Worm (Caenorhabditis elegans) whole organism, young adult: ENCODE data around the gene acs-21.

Experiments used
- B0019.2 ChIP-seq: fragments of 200-800 bp; sonication (Bioruptor generic); conservative IDR thresholded peaks from 2 replicates; pipeline ENCODE4 v1.3.6; 2022; ENCODE audit warnings: missing genetic modification reagents, missing genetic modification characterization, missing compliant biosample characterization
- ama-1 ChIP-seq, 3 experiments: fragments of 150-350 bp in 1 of 3; sonication (generic microtip) in 2 of 3; optimal IDR thresholded peaks; 2 replicates each; lab custom pipeline; 2014 to 2018; ENCODE audit warnings: missing biosample characterization in 2 of 3, missing genetic modification characterization in 2 of 3, missing genetic modification reagents in 2 of 3
- attf-6 ChIP-seq: fragments of 200-800 bp; sonication (Bioruptor generic); IDR thresholded peaks from 2 replicates; pipeline ENCODE4 v1.3.6; 2022; ENCODE audit warnings: missing genetic modification reagents, missing genetic modification characterization, missing compliant biosample characterization
- bed-2 ChIP-seq: fragments of 200-800 bp; sonication (Bioruptor generic); IDR thresholded peaks from 2 replicates; pipeline ENCODE4 v1.3.6; 2022; ENCODE audit warnings: missing genetic modification reagents, missing genetic modification characterization, missing compliant biosample characterization
- ceh-79 ChIP-seq: sonication (generic microtip); optimal IDR thresholded peaks from 2 replicates; lab custom pipeline; 2017; ENCODE audit warnings: mild to moderate bottlenecking, missing genetic modification characterization, missing compliant biosample characterization
- egl-18 ChIP-seq: fragments of 200-800 bp; sonication (Bioruptor generic); IDR thresholded peaks from 2 replicates; pipeline ENCODE4 v1.3.6; 2022; ENCODE audit warnings: missing genetic modification reagents, missing genetic modification characterization, missing compliant biosample characterization
- egrh-3 ChIP-seq: fragments of 200-800 bp; sonication (Bioruptor generic); IDR thresholded peaks from 2 replicates; pipeline ENCODE4 v1.3.6; 2022; ENCODE audit warnings: missing genetic modification reagents, missing genetic modification characterization, missing compliant biosample characterization
- hlh-12 ChIP-seq: sonication (generic microtip); optimal IDR thresholded peaks from 2 replicates; lab custom pipeline; 2016; ENCODE audit warnings: missing genetic modification characterization, missing compliant biosample characterization
- hmg-20 ChIP-seq: fragments of 200-800 bp; sonication (Bioruptor generic); IDR thresholded peaks from 2 replicates; pipeline ENCODE4 v1.3.6; 2022; ENCODE audit warnings: missing genetic modification reagents, missing genetic modification characterization, missing compliant biosample characterization
- lin-35 ChIP-seq, 3 experiments: fragments of 150-350 bp in 2 of 3; sonication (generic microtip) in 1 of 3; optimal IDR thresholded peaks; 2 replicates each; lab custom pipeline; 2014 to 2018; ENCODE audit warnings: missing biosample characterization in 3 of 3, missing genetic modification characterization in 3 of 3, missing genetic modification reagents in 3 of 3
- lsy-27 ChIP-seq: sonication (generic microtip); optimal IDR thresholded peaks from 2 replicates; lab custom pipeline; 2017; ENCODE audit warnings: missing genetic modification characterization, mild to moderate bottlenecking, missing compliant biosample characterization, antibody characterized with exemption, missing genotype, borderline replicate concordance; ENCODE audit not compliant: insufficient read depth
- madf-10 ChIP-seq: sonication (generic microtip); optimal IDR thresholded peaks from 2 replicates; lab custom pipeline; 2016; ENCODE audit warnings: mild to moderate bottlenecking, missing genetic modification characterization, missing compliant biosample characterization
- nfya-1 ChIP-seq: sonication (generic microtip); optimal IDR thresholded peaks from 2 replicates; lab custom pipeline; 2017; ENCODE audit warnings: antibody characterized with exemption, missing compliant biosample characterization, missing genetic modification characterization, borderline replicate concordance; ENCODE audit not compliant: insufficient read depth
- pha-4 ChIP-seq: fragments of 150-350 bp; sonication (generic microtip); optimal IDR thresholded peaks from 2 replicates; lab custom pipeline; 2014; ENCODE audit warnings: missing biosample characterization, missing genetic modification reagents, missing genetic modification characterization
- sdz-38 ChIP-seq: sonication (generic microtip); optimal IDR thresholded peaks from 2 replicates; lab custom pipeline; 2016; ENCODE audit warnings: missing genotype, missing genetic modification characterization, missing compliant biosample characterization
- sptf-2 ChIP-seq: fragments of 200-800 bp; sonication (Bioruptor generic); optimal IDR thresholded peaks from 2 replicates; lab custom pipeline; 2018; ENCODE audit warnings: mild to moderate bottlenecking, missing genetic modification characterization, missing compliant biosample characterization
- unc-62 ChIP-seq: fragments of 150-350 bp; optimal IDR thresholded peaks from 2 replicates; lab custom pipeline; 2014; ENCODE audit warnings: missing biosample characterization, missing genetic modification reagents, missing genetic modification characterization
- zfh-2 ChIP-seq: fragments of 200-800 bp; sonication (Bioruptor generic); conservative IDR thresholded peaks from 2 replicates; pipeline ENCODE4 v1.3.6; 2022; ENCODE audit warnings: missing genetic modification reagents, missing genetic modification characterization, missing compliant biosample characterization

Gene acs-21

ce11 chrV:3132116-3132515 lies 43.2 kb downstream of the acs-21 start (continued):
- TF ChIP-seq hmg-20 (GFP tag; lab: Robert Waterston, UW): no peak
- TF ChIP-seq egl-18 (GFP tag; lab: Robert Waterston, UW): no peak
- TF ChIP-seq unc-62: no peak
- TF ChIP-seq attf-6 (GFP tag; lab: Robert Waterston, UW): no peak
- peak; percentile 22; the same call in 1 of the 2 replicates for TF ChIP-seq bed-2
- no peak for TF ChIP-seq madf-10 (tag; lab: Kevin White, UChicago)
- TF ChIP-seq sdz-38 (tag; lab: Kevin White, UChicago): no peak
- peak; percentile 98 for TF ChIP-seq egrh-3 (GFP tag; lab: Robert Waterston, UW)

- TF ChIP-seq sptf-2 (GFP tag; lab: Kevin White, UChicago) (no peak), hlh-12 (no peak), egrh-3 (GFP tag; lab: Robert Waterston, UW) (peak; percentile 41; the same call in 1 of the 2 replicates), zfh-2 (GFP tag; lab: Robert Waterston, UW) (peak; percentile 81)
- TF ChIP-seq, all 124 proteins: peak for 2
Observed at ce11 chrV:3133293-3133755, 44.5 kb downstream of the acs-21 start, which contains the start of gene F02C9.2. TSS of gene F02C9.2 (plus strand) at chrV:3133705.

DNA sequence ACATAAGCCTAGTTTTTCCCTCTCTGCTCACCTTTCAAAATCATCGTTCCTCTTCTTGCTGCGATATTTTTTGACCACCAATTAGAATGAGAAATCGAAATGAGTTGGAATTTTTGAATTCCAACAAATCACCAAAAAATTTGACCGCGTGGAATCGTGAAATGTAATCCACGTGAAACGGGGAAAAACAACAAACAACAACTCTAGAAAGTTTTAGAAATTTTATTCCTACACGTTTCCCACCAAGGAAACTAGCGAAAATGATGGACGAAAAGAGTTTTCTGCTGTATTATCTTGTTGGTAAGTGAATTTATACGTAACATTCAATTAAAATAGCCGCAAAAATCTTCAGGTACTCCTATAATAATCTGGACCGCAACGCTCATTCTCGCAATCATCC lies 49.6 kb downstream of the acs-21 start, which contains the start of the genes irld-3 and F02C9.1:
irld-3 (minus strand) TSS at position 101 of the 400 bp plus-strand sequence.
F02C9.1 (plus strand) TSS at position 216 of the 400 bp plus-strand sequence.
- TF ChIP-seq lin-35 (GFP tag; optimal IDR thresholded peaks at IDR 0.05; lab: Kevin White, UChicago): no peak
- TF ChIP-seq nfya-1 (tag; lab: Kevin White, UChicago): no peak
- TF ChIP-seq pha-4 (tag; lab: Kevin White, UChicago): no peak
- TF ChIP-seq B0019.2 (GFP tag; lab: Robert Waterston, UW): no peak
- TF ChIP-seq ama-1 (optimal IDR thresholded peaks at IDR 0.05; lab: Kevin White, UChicago): no peak
- no peak for TF ChIP-seq ama-1 (GFP tag; optimal IDR thresholded peaks at IDR 0.05; lab: Kevin White, UChicago)
- no peak for TF ChIP-seq ceh-79 (tag; lab: Kevin White, UChicago)
- no peak for TF ChIP-seq lsy-27 (tag; lab: Kevin White, UChicago)
- TF ChIP-seq, all 124 proteins: peak for 0
